Worm (Caenorhabditis elegans): ENCODE measurements around the gene emc-5.

- TF ChIP-seq aly-2 (tag; optimal IDR thresholded peaks at IDR 0.05) (no peak), unc-62 (GFP tag; optimal IDR thresholded peaks at IDR 0.05) (no peak), zag-1 (tag; optimal IDR thresholded peaks at IDR 0.05) (no peak), nhr-21 (tag; optimal IDR thresholded peaks at IDR 0.05) (no peak), ceh-82 (tag; optimal IDR thresholded peaks at IDR 0.05) (no peak), nhr-10 (tag; optimal IDR thresholded peaks at IDR 0.05) (no peak), ztf-11 (tag; optimal IDR thresholded peaks at IDR 0.05) (no peak), nhr-237 (tag; optimal IDR thresholded peaks at IDR 0.05) (no peak), ceh-16 (tag; optimal IDR thresholded peaks at IDR 0.05) (no peak)
These were observed 21.6 kb downstream of the emc-5 start, which contains the start of gene B0334.10 for ce11 chrII:11518184-11518583.

Measured in whole organism, L2 larva.